Worm (Caenorhabditis elegans) whole organism, L4/young adult: ENCODE measurements around the gene eif-3.F.

Experiments used
- W03F9.2 ChIP-seq: fragments of 150-350 bp; optimal IDR thresholded peaks from 2 replicates; lab custom pipeline; 2014; ENCODE audit warnings: missing biosample characterization, missing genetic modification characterization
- dao-5 ChIP-seq: sonication (generic microtip); optimal IDR thresholded peaks from 2 replicates; lab custom pipeline; 2016; ENCODE audit warnings: missing genotype, missing genetic modification characterization, moderate library complexity, missing compliant biosample characterization

DNA sequence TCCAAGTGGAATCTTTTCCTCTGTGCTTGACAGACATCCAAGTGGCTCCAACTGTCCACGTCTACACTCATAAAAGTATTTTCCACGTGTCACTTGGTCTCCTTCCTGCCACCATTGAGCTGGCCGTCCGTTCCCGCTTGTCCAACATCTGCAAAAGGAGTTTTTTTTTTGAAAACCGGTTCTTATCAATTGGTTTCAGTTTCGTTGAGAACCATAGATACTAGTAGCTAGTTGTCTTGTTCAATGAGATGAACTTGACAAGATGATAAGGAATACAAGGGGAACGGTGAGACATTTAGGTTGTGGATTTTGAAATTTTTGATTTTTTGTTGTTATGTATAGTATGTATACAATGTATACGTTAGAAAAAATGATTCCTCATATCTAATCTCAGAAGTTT, 14.4 kb downstream of the eif-3.F start:
- TF ChIP-seq W03F9.2 (tag; lab: Kevin White, UChicago) (no peak), dao-5 (tag; lab: Kevin White, UChicago) (no peak)
